Fruit fly (Drosophila melanogaster) whole organism, embryonic: ENCODE measurements around the gene CG46307.
A peak's percentile ranks its signal among the peaks of the same experiment; 100 is the strongest.

Source experiments
- B-H2 ChIP-seq: fragments of 200-800 bp; sonication (Bioruptor generic); optimal IDR thresholded peaks from 2 replicates; lab custom pipeline; 2018; ENCODE audit warnings: missing biosample characterization, mild to moderate bottlenecking, missing genetic modification characterization
- BEAF-32 ChIP-seq: fragments of 200-800 bp; sonication (Bioruptor generic); optimal IDR thresholded peaks from 3 replicates; lab custom pipeline; 2017; ENCODE audit warnings: missing biosample characterization, missing genetic modification characterization, mild to moderate bottlenecking, moderate library complexity, missing genetic modification reagents
- Bgb ChIP-seq: fragments of 200-800 bp; sonication (Bioruptor generic); IDR thresholded peaks from 2 replicates; pipeline ENCODE4 v1.3.6; 2022; ENCODE audit warnings: missing biosample characterization, missing genetic modification characterization; ENCODE audit not compliant: partially characterized antibody
- CG12769 ChIP-seq: fragments of 200-800 bp; sonication (Bioruptor generic); optimal IDR thresholded peaks from 2 replicates; lab custom pipeline; 2019; ENCODE audit warnings: missing biosample characterization, mild to moderate bottlenecking, missing genetic modification characterization, moderate library complexity
- CG13287 ChIP-seq: fragments of 200-800 bp; sonication (Bioruptor generic); IDR thresholded peaks from 2 replicates; pipeline ENCODE4 v1.3.6; 2022; ENCODE audit warnings: missing biosample characterization, missing genetic modification characterization; ENCODE audit not compliant: partially characterized antibody
- CG14441 ChIP-seq: fragments of 200-800 bp; sonication (Bioruptor generic); IDR thresholded peaks from 2 replicates; pipeline ENCODE4 v1.3.6; 2022; ENCODE audit warnings: missing biosample characterization, missing genetic modification characterization
- CG17802 ChIP-seq: fragments of 200-800 bp; sonication (Bioruptor generic); optimal IDR thresholded peaks from 2 replicates; lab custom pipeline; 2018; ENCODE audit warnings: missing biosample characterization, mild to moderate bottlenecking, missing genetic modification characterization, moderate library complexity
- CG2116 ChIP-seq: fragments of 200-800 bp; sonication (Bioruptor generic); optimal IDR thresholded peaks from 3 replicates; lab custom pipeline; 2018; ENCODE audit warnings: missing biosample characterization, mild to moderate bottlenecking, missing genetic modification characterization
- CG2678 ChIP-seq: fragments of 200-800 bp; sonication (Bioruptor generic); optimal IDR thresholded peaks from 3 replicates; lab custom pipeline; 2019; ENCODE audit warnings: missing biosample characterization, mild to moderate bottlenecking, missing genetic modification characterization, moderate library complexity
- CG34224 ChIP-seq: fragments of 200-800 bp; sonication (Bioruptor generic); IDR thresholded peaks from 3 replicates; pipeline ENCODE4 v1.3.6; 2022; ENCODE audit warnings: missing biosample characterization, missing genetic modification characterization; ENCODE audit not compliant: partially characterized antibody
- CG3995 ChIP-seq: fragments of 200-800 bp; sonication (Bioruptor generic); optimal IDR thresholded peaks from 3 replicates; lab custom pipeline; 2016; ENCODE audit warnings: missing biosample characterization, missing genetic modification characterization
- CG7357 ChIP-seq: fragments of 200-800 bp; sonication (Bioruptor generic); IDR thresholded peaks from 3 replicates; pipeline ENCODE4 v1.3.6; 2022; ENCODE audit warnings: missing biosample characterization, missing genetic modification characterization
- CG8290 ChIP-seq, 3 experiments: fragments of 200-800 bp; sonication (Bioruptor generic); optimal IDR thresholded peaks; 2 replicates each; lab custom pipeline; 2016 to 2019; ENCODE audit warnings: missing biosample characterization in 3 of 3, missing genetic modification characterization in 3 of 3, mild to moderate bottlenecking in 2 of 3, moderate library complexity in 1 of 3
- CG9932 ChIP-seq: fragments of 200-800 bp; sonication (Bioruptor generic); IDR thresholded peaks from 2 replicates; pipeline ENCODE4 v1.3.6; 2022; ENCODE audit warnings: missing biosample characterization, missing genetic modification characterization
- Dbx ChIP-seq: fragments of 200-800 bp; sonication (Bioruptor generic); IDR thresholded peaks from 3 replicates; pipeline ENCODE4 v1.3.6; 2022; ENCODE audit warnings: missing biosample characterization, missing genetic modification characterization
- Dref ChIP-seq: fragments of 200-800 bp; sonication (Bioruptor generic); IDR thresholded peaks from 2 replicates; pipeline ENCODE4 v1.3.6; 2022; ENCODE audit warnings: missing biosample characterization, missing genetic modification characterization
- Fer1 ChIP-seq: fragments of 200-800 bp; sonication (Bioruptor generic); optimal IDR thresholded peaks from 2 replicates; lab custom pipeline; 2017; ENCODE audit warnings: missing biosample characterization, mild to moderate bottlenecking, missing genetic modification characterization
- HmgZ ChIP-seq: fragments of 200-800 bp; sonication (Bioruptor generic); optimal IDR thresholded peaks from 2 replicates; lab custom pipeline; 2018; ENCODE audit warnings: missing biosample characterization, mild to moderate bottlenecking, missing genetic modification characterization
- Hr78 ChIP-seq, 2 experiments: fragments of 200-800 bp in 1 of 2; fragments of >200 bp in 1 of 2; sonication (Bioruptor generic) in 1 of 2; optimal IDR thresholded peaks; 2 replicates each; lab custom pipeline; 2017 to 2019; ENCODE audit warnings: missing biosample characterization in 2 of 2, missing genetic modification characterization in 2 of 2, mild to moderate bottlenecking in 1 of 2, moderate library complexity in 1 of 2
- Lhr ChIP-seq: fragments of 200-800 bp; sonication (Bioruptor generic); optimal IDR thresholded peaks from 3 replicates; lab custom pipeline; 2017; ENCODE audit warnings: mild to moderate bottlenecking, missing biosample characterization, missing genetic modification reagents, missing genetic modification characterization
- Max ChIP-seq: fragments of 200-800 bp; sonication (Bioruptor generic); optimal IDR thresholded peaks from 2 replicates; lab custom pipeline; 2016; ENCODE audit warnings: missing biosample characterization, mild to moderate bottlenecking, missing genetic modification characterization
- Med ChIP-seq: fragments of 200-800 bp; sonication (Bioruptor generic); peaks from one replicate; lab custom pipeline; 2016; ENCODE audit warnings: missing biosample characterization, missing genetic modification characterization, mild to moderate bottlenecking, inconsistent platforms, moderate library complexity
- NFAT ChIP-seq: fragments of 200-800 bp; sonication (Bioruptor generic); IDR thresholded peaks from 2 replicates; pipeline ENCODE4 v1.3.6; 2022; ENCODE audit warnings: missing biosample characterization, missing genetic modification characterization
- Pdp1 ChIP-seq, 2 experiments: fragments of 200-800 bp; sonication (Bioruptor generic); optimal IDR thresholded peaks; 3 replicates each; lab custom pipeline; 2016; ENCODE audit warnings: missing biosample characterization in 2 of 2, missing genetic modification characterization in 2 of 2, mild to moderate bottlenecking in 1 of 2, moderate library complexity in 1 of 2
- Sry-δ ChIP-seq: fragments of 200-800 bp; sonication (Bioruptor generic); optimal IDR thresholded peaks from 2 replicates; lab custom pipeline; 2016; ENCODE audit warnings: missing biosample characterization, missing genetic modification characterization
- YL-1 ChIP-seq: fragments of 200-800 bp; sonication (Bioruptor generic); optimal IDR thresholded peaks from 3 replicates; lab custom pipeline; 2017; ENCODE audit warnings: missing biosample characterization, mild to moderate bottlenecking, missing genetic modification characterization
- ac ChIP-seq: fragments of 200-800 bp; sonication (Bioruptor generic); optimal IDR thresholded peaks from 3 replicates; lab custom pipeline; 2017; ENCODE audit warnings: missing biosample characterization, mild to moderate bottlenecking, missing genetic modification characterization
- ato ChIP-seq: fragments of 200-800 bp; sonication (Bioruptor generic); IDR thresholded peaks from 2 replicates; pipeline ENCODE4 v1.3.6; 2022; ENCODE audit warnings: missing biosample characterization, missing genetic modification characterization; ENCODE audit not compliant: partially characterized antibody
- exex ChIP-seq: fragments of 200-800 bp; sonication (Bioruptor generic); optimal IDR thresholded peaks from 4 replicates; lab custom pipeline; 2018; ENCODE audit warnings: missing biosample characterization, mild to moderate bottlenecking, missing genetic modification characterization, moderate library complexity
- gcm ChIP-seq: fragments of 200-800 bp; sonication (Bioruptor generic); optimal IDR thresholded peaks from 2 replicates; lab custom pipeline; 2019; ENCODE audit warnings: missing biosample characterization, mild to moderate bottlenecking, missing genetic modification characterization, moderate library complexity
- grau ChIP-seq: fragments of 200-800 bp; optimal IDR thresholded peaks from 3 replicates; lab custom pipeline; 2019; ENCODE audit warnings: missing biosample characterization, mild to moderate bottlenecking, missing genetic modification characterization, moderate library complexity
- grn ChIP-seq: fragments of 200-800 bp; sonication (Bioruptor generic); optimal IDR thresholded peaks from 3 replicates; lab custom pipeline; 2017; ENCODE audit warnings: missing biosample characterization, missing genetic modification characterization
- gt ChIP-seq: fragments of 200-800 bp; sonication (Bioruptor generic); IDR thresholded peaks from 2 replicates; pipeline ENCODE4 v1.3.6; 2022; ENCODE audit warnings: missing biosample characterization, missing genetic modification characterization
- insv ChIP-seq, 2 experiments: fragments of 200-800 bp; sonication (Bioruptor generic); optimal IDR thresholded peaks; 3 replicates each; lab custom pipeline; 2016 to 2018; ENCODE audit warnings: missing biosample characterization in 2 of 2, missing genetic modification characterization in 2 of 2
- onecut ChIP-seq: fragments of 200-800 bp; sonication (Bioruptor generic); IDR thresholded peaks from 2 replicates; pipeline ENCODE4 v1.3.6; 2022; ENCODE audit warnings: missing biosample characterization, missing genetic modification characterization
- shn ChIP-seq: fragments of 200-800 bp; sonication (Bioruptor generic); optimal IDR thresholded peaks from 3 replicates; lab custom pipeline; 2016; ENCODE audit warnings: missing biosample characterization, missing genetic modification characterization
- tna ChIP-seq: fragments of 200-800 bp; sonication (Bioruptor generic); IDR thresholded peaks from 2 replicates; pipeline ENCODE4 v1.3.6; 2022; ENCODE audit warnings: missing biosample characterization, missing genetic modification characterization; ENCODE audit not compliant: partially characterized antibody

The CG46307 gene

dm6 chr2L:21141714-21142500 is 37.5 kb downstream of the CG46307 start, which contains the start of gene Dap160 (continued):
- no peak for TF ChIP-seq grau (tag; lab: Kevin White, UChicago)
- peak; percentile 59; the same call in 1 of the 2 replicates for TF ChIP-seq tna
- no peak for TF ChIP-seq Hr78 (GFP tag; optimal IDR thresholded peaks at IDR 0.05; lab: Kevin White, UChicago)
- peak; percentile 79 for TF ChIP-seq CG34224 (GFP tag; lab: Robert Waterston, UW)
- TF ChIP-seq B-H2 = peak; percentile 8
- TF ChIP-seq Sry-δ (GFP tag; lab: Kevin White, UChicago) = peak; percentile 50
- peak; percentile 79 for TF ChIP-seq onecut (GFP tag; lab: Robert Waterston, UW)
- TF ChIP-seq Fer1 (GFP tag; lab: Kevin White, UChicago) = peak; percentile 41
- no peak for TF ChIP-seq gcm (GFP tag; lab: Kevin White, UChicago)
- TF ChIP-seq Max (GFP tag; lab: Kevin White, UChicago) = peak; percentile 3
- peak; percentile 78 for TF ChIP-seq Bgb (GFP tag; lab: Robert Waterston, UW)
- peak; percentile 55 for TF ChIP-seq CG9932 (GFP tag; lab: Robert Waterston, UW)
- peak; percentile 82 for TF ChIP-seq Dref (GFP tag; lab: Robert Waterston, UW)
- peak; percentile 41; the same call in 1 of the 2 replicates for TF ChIP-seq NFAT (GFP tag; lab: Robert Waterston, UW)
- TF ChIP-seq CG17802 (tag; lab: Kevin White, UChicago) = peak; percentile 61
- peak; percentile 34 for TF ChIP-seq HmgZ (tag; lab: Kevin White, UChicago)
- peak; percentile 62 for TF ChIP-seq CG7357
- peak; percentile 36 for TF ChIP-seq grn (GFP tag; lab: Kevin White, UChicago)
- no peak for TF ChIP-seq ac (GFP tag; lab: Kevin White, UChicago)
- peak; percentile 93 for TF ChIP-seq CG3995
- TF ChIP-seq Lhr (GFP tag; lab: Kevin White, UChicago) = peak; percentile 29
- no peak for TF ChIP-seq CG2678
- TF ChIP-seq CG2116 (GFP tag; lab: Kevin White, UChicago) = peak; percentile 30
- peak; percentile 77 for TF ChIP-seq CG13287 (GFP tag; lab: Robert Waterston, UW)
- peak; percentile 26 for TF ChIP-seq CG8290 (GFP tag; optimal IDR thresholded peaks at IDR 0.05; lab: Kevin White, UChicago)
- no peak for TF ChIP-seq CG8290 (tag; optimal IDR thresholded peaks at IDR 0.05; lab: Kevin White, UChicago)
- no peak for TF ChIP-seq CG14441 (GFP tag; lab: Robert Waterston, UW)
- no peak for TF ChIP-seq insv (GFP tag; optimal IDR thresholded peaks at IDR 0.05; lab: Kevin White, UChicago)
- peak; percentile 79 for TF ChIP-seq Med (GFP tag; lab: Kevin White, UChicago)
- peak; percentile 39 for TF ChIP-seq exex (tag; lab: Kevin White, UChicago)
- peak in 1 of 2 experiments; percentile 27 for TF ChIP-seq Pdp1 (GFP tag; optimal IDR thresholded peaks at IDR 0.05; lab: Kevin White, UChicago)
- peak; percentile 47 for TF ChIP-seq YL-1 (GFP tag; lab: Kevin White, UChicago)
- TF ChIP-seq shn = no peak
- peak; percentile 39; the same call in 1 of the 3 replicates for TF ChIP-seq Dbx (GFP tag; lab: Robert Waterston, UW)
- peak; percentile 70 for TF ChIP-seq BEAF-32 (GFP tag; lab: Kevin White, UChicago)
- TF ChIP-seq CG12769 (tag; lab: Kevin White, UChicago) = no peak
- TF ChIP-seq ato (GFP tag; lab: Robert Waterston, UW) = peak; percentile 49; the same call in 1 of the 2 replicates
- TF ChIP-seq gt (GFP tag; lab: Robert Waterston, UW) = no peak
